Worm (Caenorhabditis elegans) whole organism, L1 larva: ENCODE results near the gene srz-29.

ENCODE experiments used
- ceh-63 ChIP-seq: fragments of 200-800 bp; sonication (Bioruptor generic); optimal IDR thresholded peaks from 2 replicates; lab custom pipeline; 2018; ENCODE audit warnings: mild to moderate bottlenecking, missing genetic modification characterization, missing compliant biosample characterization
- ceh-8 ChIP-seq: fragments of 200-800 bp; sonication (Bioruptor generic); optimal IDR thresholded peaks from 2 replicates; lab custom pipeline; 2018; ENCODE audit warnings: mild to moderate bottlenecking, missing genetic modification characterization, moderate library complexity, missing compliant biosample characterization
- egl-27 ChIP-seq, 2 experiments: fragments of 150-350 bp in 1 of 2; sonication (generic microtip); optimal IDR thresholded peaks; 3 replicates each; lab custom pipeline; 2017 to 2018; ENCODE audit warnings: missing biosample characterization in 2 of 2, missing genetic modification characterization in 2 of 2, missing genetic modification reagents in 2 of 2
- elt-3 ChIP-seq, 6 experiments: fragments of 150-350 bp in 1 of 6; sonication (generic microtip); optimal IDR thresholded peaks; 2 replicates each; lab custom pipeline; 2017 to 2018; ENCODE audit warnings: missing biosample characterization in 6 of 6, missing genetic modification characterization in 6 of 6, inconsistent platforms in 1 of 6
- fkh-10 ChIP-seq: sonication (generic microtip); optimal IDR thresholded peaks from 2 replicates; lab custom pipeline; 2017; ENCODE audit warnings: missing biosample characterization, missing genetic modification reagents, missing genetic modification characterization
- fos-1 ChIP-seq: fragments of 150-350 bp; optimal IDR thresholded peaks from 2 replicates; lab custom pipeline; 2014; ENCODE audit warnings: missing biosample characterization, missing genetic modification characterization
- hlh-17 ChIP-seq: fragments of 200-800 bp; sonication (Bioruptor generic); optimal IDR thresholded peaks from 2 replicates; lab custom pipeline; 2018; ENCODE audit warnings: missing genetic modification characterization, mild to moderate bottlenecking, missing compliant biosample characterization, moderate library complexity, borderline replicate concordance
- nhr-237 ChIP-seq: fragments of 150-350 bp; optimal IDR thresholded peaks from 2 replicates; lab custom pipeline; 2014; ENCODE audit warnings: missing biosample characterization, missing genetic modification characterization
- pax-3 ChIP-seq: fragments of 200-800 bp; sonication (Bioruptor generic); optimal IDR thresholded peaks from 2 replicates; lab custom pipeline; 2018; ENCODE audit warnings: mild to moderate bottlenecking, missing genetic modification characterization, moderate library complexity, missing compliant biosample characterization
- pqm-1 ChIP-seq: sonication (generic microtip); optimal IDR thresholded peaks from 3 replicates; lab custom pipeline; 2017; ENCODE audit warnings: missing biosample characterization, missing genetic modification characterization
- snpc-4 ChIP-seq: fragments of 150-350 bp; optimal IDR thresholded peaks from 2 replicates; lab custom pipeline; 2014; ENCODE audit warnings: missing biosample characterization, missing genetic modification characterization
- unc-130 ChIP-seq: fragments of 150-350 bp; optimal IDR thresholded peaks from 2 replicates; lab custom pipeline; 2017; ENCODE audit warnings: missing biosample characterization, missing genetic modification characterization, inconsistent platforms
- unc-62 ChIP-seq: fragments of 150-350 bp; optimal IDR thresholded peaks from 2 replicates; lab custom pipeline; 2014; ENCODE audit warnings: missing biosample characterization, missing genetic modification reagents, missing genetic modification characterization
- zip-4 ChIP-seq: fragments of 200-800 bp; sonication (Bioruptor generic); optimal IDR thresholded peaks from 2 replicates; lab custom pipeline; 2018; ENCODE audit warnings: mild to moderate bottlenecking, missing genetic modification characterization, moderate library complexity, missing compliant biosample characterization

ce11 chrIV:13682733-13683132 is 37.0 kb upstream of the srz-29 start:
- TF ChIP-seq hlh-17 (GFP tag; lab: Kevin White, UChicago) = no peak
- TF ChIP-seq ceh-8 (GFP tag; lab: Kevin White, UChicago) = no peak
- no peak for TF ChIP-seq nhr-237
- TF ChIP-seq pqm-1 (tag; lab: Kevin White, UChicago) = no peak
- TF ChIP-seq elt-3 (tag; optimal IDR thresholded peaks at IDR 0.05; lab: Kevin White, UChicago) = peak in 5 of 6 experiments; percentile 54 to 98 (median 70)
- TF ChIP-seq fkh-10 (GFP tag; lab: Kevin White, UChicago) = no peak
- peak; percentile 49 for TF ChIP-seq unc-130
- no peak for TF ChIP-seq ceh-63
- no peak for TF ChIP-seq fos-1
- no peak for TF ChIP-seq zip-4
- no peak for TF ChIP-seq unc-62 (GFP tag; lab: Kevin White, UChicago)
- TF ChIP-seq snpc-4 (tag; lab: Kevin White, UChicago) = no peak
- peak in 1 of 2 experiments; percentile 29 for TF ChIP-seq egl-27 (tag; optimal IDR thresholded peaks at IDR 0.05; lab: Kevin White, UChicago)
- TF ChIP-seq pax-3 = no peak
